Worm (Caenorhabditis elegans): ENCODE results near the gene dct-6.

dct-6 gene

DNA sequence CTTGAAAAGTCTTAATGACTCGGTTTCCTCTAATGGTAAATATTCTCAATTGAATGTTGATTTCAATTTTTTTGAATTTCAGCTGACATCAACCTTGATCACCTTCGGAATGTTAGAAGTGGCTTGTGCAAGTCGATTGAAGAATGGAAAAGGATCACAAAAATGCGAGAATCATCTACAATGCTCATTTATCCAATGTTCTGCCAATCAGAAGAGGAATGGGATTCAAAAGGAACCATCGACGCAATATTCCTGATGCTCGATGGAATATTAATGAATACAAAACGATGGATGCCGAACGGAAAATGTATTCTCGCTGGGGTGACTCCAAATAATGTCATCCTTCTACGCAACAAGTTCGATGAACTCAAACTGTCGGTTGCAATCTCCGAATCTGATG, 4.7 kb upstream of the dct-6 start:
- TF ChIP-seq nhr-129 (tag; optimal IDR thresholded peaks at IDR 0.05): no peak
- no peak for TF ChIP-seq sem-4 (tag; optimal IDR thresholded peaks at IDR 0.05)
- no peak for TF ChIP-seq nhr-25 (tag; optimal IDR thresholded peaks at IDR 0.05)
- no peak for TF ChIP-seq unc-39 (tag; optimal IDR thresholded peaks at IDR 0.05)
- no peak for TF ChIP-seq ztf-4 (tag; optimal IDR thresholded peaks at IDR 0.05)
- TF ChIP-seq gmeb-1 (tag; optimal IDR thresholded peaks at IDR 0.05): no peak
- no peak for TF ChIP-seq nhr-6 (tag; optimal IDR thresholded peaks at IDR 0.05)
- TF ChIP-seq fos-1 (tag; optimal IDR thresholded peaks at IDR 0.05): no peak
- TF ChIP-seq ceh-16 (tag; optimal IDR thresholded peaks at IDR 0.05): no peak

DNA sequence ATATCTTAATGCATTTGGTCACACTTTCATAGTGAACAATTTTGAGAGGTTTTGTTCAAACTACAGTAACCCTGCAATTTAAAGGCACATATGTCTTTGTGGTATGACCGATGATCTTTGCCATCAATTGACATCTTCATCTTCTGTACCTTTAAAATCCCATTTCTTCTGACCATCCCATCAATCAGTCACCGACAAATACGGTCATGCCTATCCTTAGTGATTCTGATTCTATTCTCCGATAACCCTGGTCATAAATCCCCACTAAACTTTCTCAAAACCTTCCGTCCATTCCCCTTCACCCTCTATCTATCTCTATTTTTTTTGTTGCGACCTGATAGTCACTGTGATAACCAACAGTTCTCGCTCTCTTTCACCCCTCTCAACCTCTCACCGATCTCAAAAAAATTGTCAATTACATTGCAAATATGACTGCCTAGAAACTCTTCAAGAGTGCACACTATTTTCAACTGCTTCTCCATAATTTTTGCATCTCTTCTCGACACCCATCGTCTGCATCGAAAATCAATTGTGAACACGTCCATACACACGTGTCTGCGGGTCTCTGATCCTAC, 2.1 kb upstream of the dct-6 start:
- TF ChIP-seq lin-39 (tag; optimal IDR thresholded peaks at IDR 0.05) (no peak), mdl-1 (tag; optimal IDR thresholded peaks at IDR 0.05) (no peak), ceh-16 (tag; optimal IDR thresholded peaks at IDR 0.05) (peak; percentile 51), nhr-129 (tag; optimal IDR thresholded peaks at IDR 0.05) (peak; percentile 6), F13H6.1 (tag; optimal IDR thresholded peaks at IDR 0.05) (peak; percentile 11), fos-1 (tag; optimal IDR thresholded peaks at IDR 0.05) (peak; percentile 41)

- TF ChIP-seq ceh-16 (tag; optimal IDR thresholded peaks at IDR 0.05) (peak; percentile 87), unc-39 (tag; optimal IDR thresholded peaks at IDR 0.05) (no peak)
Observed at ce11 chrIII:5965368-5965767, 845 bp upstream of the dct-6 start.

- TF ChIP-seq skn-1 (tag; optimal IDR thresholded peaks at IDR 0.05) (no peak), elt-3 (tag; optimal IDR thresholded peaks at IDR 0.05) (no peak), unc-55 (GFP tag; optimal IDR thresholded peaks at IDR 0.05) (no peak), elt-1 (tag; optimal IDR thresholded peaks at IDR 0.05) (no peak), mdl-1 (tag; optimal IDR thresholded peaks at IDR 0.05) (no peak), aly-2 (tag; optimal IDR thresholded peaks at IDR 0.05) (no peak), crh-2 (tag; optimal IDR thresholded peaks at IDR 0.05) (no peak), ztf-1 (GFP tag; conservative IDR thresholded peaks at IDR 0.05) (no peak)
Observed at ce11 chrIII:5967640-5968039, 1.4 kb downstream of the dct-6 start.

DNA sequence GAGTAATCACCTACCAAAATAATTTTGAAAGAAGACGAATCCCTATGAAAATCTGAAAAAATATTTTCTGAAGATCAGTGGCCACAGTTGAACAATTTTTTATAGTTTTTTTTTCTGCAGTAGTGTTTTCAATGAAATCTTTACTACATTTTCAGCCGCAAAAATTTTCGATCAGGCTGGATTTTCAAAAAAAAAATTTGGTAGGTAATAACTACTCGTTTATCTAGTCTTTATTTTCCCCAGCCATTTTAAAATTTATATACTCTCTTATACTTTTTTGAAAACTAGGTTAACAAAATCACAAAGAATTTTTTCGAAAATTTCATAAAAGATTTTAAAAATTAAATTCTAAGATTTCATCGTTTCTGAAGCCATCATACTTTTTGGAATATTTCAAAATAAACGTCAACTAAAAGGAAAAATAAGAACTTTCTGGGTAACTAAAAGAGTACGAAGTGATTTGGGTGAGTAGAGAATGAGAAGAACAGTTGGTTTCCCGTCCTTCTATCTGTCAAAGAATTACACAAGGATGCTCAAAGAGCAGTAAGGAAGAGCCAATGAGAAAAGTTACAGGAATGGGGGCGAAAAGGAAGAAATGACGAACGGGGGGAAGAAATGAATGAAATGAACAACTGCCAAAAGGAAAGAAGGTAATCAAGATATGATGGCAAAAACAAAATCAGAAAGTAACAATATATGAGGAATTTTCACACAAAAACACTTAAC, 9.0 kb downstream of the dct-6 start, which contains the start of gene mlp-1:
TSS of gene mlp-1 (minus strand) at position 51 of the 726 bp plus-strand sequence.
- TF ChIP-seq ztf-11 (tag; optimal IDR thresholded peaks at IDR 0.05): no peak
- TF ChIP-seq sma-9 (GFP tag; optimal IDR thresholded peaks at IDR 0.05): no peak
- no peak for TF ChIP-seq sma-9 (tag; optimal IDR thresholded peaks at IDR 0.05)
- no peak for TF ChIP-seq crh-2 (tag; optimal IDR thresholded peaks at IDR 0.05)
- TF ChIP-seq unc-39 (tag; optimal IDR thresholded peaks at IDR 0.05): no peak
- TF ChIP-seq fos-1 (tag; optimal IDR thresholded peaks at IDR 0.05): no peak
- no peak for TF ChIP-seq mbf-1 (tag; optimal IDR thresholded peaks at IDR 0.05)
- TF ChIP-seq nhr-10 (tag; optimal IDR thresholded peaks at IDR 0.05): no peak
- TF ChIP-seq ZK546.5 (tag; optimal IDR thresholded peaks at IDR 0.05): no peak
- TF ChIP-seq lin-11 (tag; optimal IDR thresholded peaks at IDR 0.05): no peak
- no peak for TF ChIP-seq egl-27 (tag; optimal IDR thresholded peaks at IDR 0.05)
- no peak for TF ChIP-seq C34F6.9 (tag; optimal IDR thresholded peaks at IDR 0.05)
- no peak for TF ChIP-seq skn-1 (tag; optimal IDR thresholded peaks at IDR 0.05)
- no peak for TF ChIP-seq ama-1 (optimal IDR thresholded peaks at IDR 0.05)
- TF ChIP-seq mdl-1 (tag; optimal IDR thresholded peaks at IDR 0.05): no peak
- TF ChIP-seq dmd-4 (tag; optimal IDR thresholded peaks at IDR 0.05): no peak
- no peak for TF ChIP-seq nhr-129 (tag; optimal IDR thresholded peaks at IDR 0.05)
- TF ChIP-seq nhr-11 (tag; optimal IDR thresholded peaks at IDR 0.05): no peak

DNA sequence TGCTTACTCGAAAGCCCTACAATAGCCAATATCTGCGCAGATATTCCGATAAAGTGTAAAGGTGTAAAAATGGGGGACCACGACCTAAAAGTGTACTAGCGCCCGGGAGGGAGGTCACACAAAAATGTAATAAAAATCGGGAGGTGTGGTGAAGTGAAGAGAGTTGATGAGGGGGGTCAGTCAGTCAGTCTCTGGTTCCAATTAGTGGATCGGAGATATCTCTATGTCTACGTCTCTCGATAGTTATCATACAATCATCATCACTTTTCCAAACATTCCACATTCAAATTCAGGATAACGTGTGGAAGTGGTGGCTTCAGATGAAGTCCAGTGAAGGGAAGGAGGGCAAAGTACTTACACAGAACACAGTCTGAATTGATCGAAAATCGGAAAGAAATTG, 9.8 kb downstream of the dct-6 start:
- no peak for TF ChIP-seq C34F6.9 (tag; optimal IDR thresholded peaks at IDR 0.05)
- no peak for TF ChIP-seq nhr-77 (tag; optimal IDR thresholded peaks at IDR 0.05)
- TF ChIP-seq nhr-129 (tag; optimal IDR thresholded peaks at IDR 0.05): peak; percentile 4

Measured in whole organism, L2 larva.